Fruit fly (Drosophila melanogaster): ENCODE results near the gene MED31.

MED31 gene

DNA sequence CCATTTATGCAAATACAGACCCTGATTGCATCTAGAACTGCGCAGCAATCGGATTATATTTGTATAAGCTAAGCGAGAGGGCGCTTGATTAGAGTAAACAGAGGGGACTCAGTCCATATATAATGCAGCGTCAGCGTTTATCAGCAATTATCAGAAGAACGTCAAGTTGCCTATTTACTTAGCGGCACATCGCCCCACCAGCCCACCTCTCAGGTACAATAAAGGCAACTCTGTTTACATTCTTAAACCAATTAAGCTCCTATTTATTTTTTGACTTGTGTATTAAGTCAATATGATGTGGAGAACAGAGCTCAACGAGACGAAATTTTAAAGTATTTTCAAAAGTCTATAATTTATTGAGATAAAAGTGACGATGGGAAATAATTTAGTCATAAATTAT is 23.2 kb downstream of the MED31 start (continued):
- TF ChIP-seq Blimp-1 (GFP tag; optimal IDR thresholded peaks at IDR 0.05) (peak; percentile 73), CG11902 (GFP tag; optimal IDR thresholded peaks at IDR 0.05) (peak; percentile 16), Hr4 (GFP tag; optimal IDR thresholded peaks at IDR 0.05) (peak; percentile 23), dac (GFP tag; optimal IDR thresholded peaks at IDR 0.05) (no peak), CG8319 (GFP tag; optimal IDR thresholded peaks at IDR 0.05) (peak; percentile 78), pdm3 (GFP tag; optimal IDR thresholded peaks at IDR 0.05) (peak; percentile 84), lz (GFP tag; optimal IDR thresholded peaks at IDR 0.05) (peak; percentile 78), CG7368 (GFP tag; optimal IDR thresholded peaks at IDR 0.05) (peak; percentile 89), CG6854 (GFP tag; optimal IDR thresholded peaks at IDR 0.05) (peak; percentile 78), CG15336 (GFP tag; IDR thresholded peaks at IDR 0.05) (peak; percentile 31; the same call in 1 of the 2 replicates), CG31627 (GFP tag; optimal IDR thresholded peaks at IDR 0.05) (peak; percentile 75), Sox102F (GFP tag; optimal IDR thresholded peaks at IDR 0.05) (peak; percentile 83), CG8119 (GFP tag; IDR thresholded peaks at IDR 0.05) (peak; percentile 63), net (GFP tag; optimal IDR thresholded peaks at IDR 0.05) (peak; percentile 85), Hr39 (GFP tag; optimal IDR thresholded peaks at IDR 0.05) (peak; percentile 54), Met (GFP tag; optimal IDR thresholded peaks at IDR 0.05) (peak; percentile 82), CG6792 (GFP tag; optimal IDR thresholded peaks at IDR 0.05) (peak; percentile 90), CG9139 (GFP tag; optimal IDR thresholded peaks at IDR 0.05) (peak; percentile 93), spab (GFP tag; optimal IDR thresholded peaks at IDR 0.05) (peak; percentile 88), topi (GFP tag; optimal IDR thresholded peaks at IDR 0.05) (peak; percentile 85), CG6163 (GFP tag; IDR thresholded peaks at IDR 0.05) (peak; percentile 90), CG10669 (GFP tag; optimal IDR thresholded peaks at IDR 0.05) (peak; percentile 89), acj6 (GFP tag; optimal IDR thresholded peaks at IDR 0.05) (peak; percentile 82), OdsH (GFP tag; optimal IDR thresholded peaks at IDR 0.05) (peak; percentile 79), Eip78C (GFP tag) (peak; percentile 97), Gug (GFP tag; IDR thresholded peaks at IDR 0.05) (peak; percentile 50), Ets21C (GFP tag; optimal IDR thresholded peaks at IDR 0.05) (peak; percentile 51), fd59A (GFP tag; optimal IDR thresholded peaks at IDR 0.05) (peak; percentile 77), cyc (GFP tag; optimal IDR thresholded peaks at IDR 0.05) (peak; percentile 58), fd85E (GFP tag; optimal IDR thresholded peaks at IDR 0.05) (peak; percentile 50), svp (GFP tag) (peak; percentile 91), eg (GFP tag; IDR thresholded peaks at IDR 0.05) (peak; percentile 79), CG8632 (GFP tag; optimal IDR thresholded peaks at IDR 0.05) (peak; percentile 92), fkh (GFP tag; optimal IDR thresholded peaks at IDR 0.05) (peak; percentile 95)

dm6 chr3R:4666014-4666652 is 24.4 kb downstream of the MED31 start:
- TF ChIP-seq CG1621 (tag; optimal IDR thresholded peaks at IDR 0.05) (no peak), OdsH (GFP tag; optimal IDR thresholded peaks at IDR 0.05) (no peak), Eip78C (GFP tag) (peak; percentile 22)

DNA sequence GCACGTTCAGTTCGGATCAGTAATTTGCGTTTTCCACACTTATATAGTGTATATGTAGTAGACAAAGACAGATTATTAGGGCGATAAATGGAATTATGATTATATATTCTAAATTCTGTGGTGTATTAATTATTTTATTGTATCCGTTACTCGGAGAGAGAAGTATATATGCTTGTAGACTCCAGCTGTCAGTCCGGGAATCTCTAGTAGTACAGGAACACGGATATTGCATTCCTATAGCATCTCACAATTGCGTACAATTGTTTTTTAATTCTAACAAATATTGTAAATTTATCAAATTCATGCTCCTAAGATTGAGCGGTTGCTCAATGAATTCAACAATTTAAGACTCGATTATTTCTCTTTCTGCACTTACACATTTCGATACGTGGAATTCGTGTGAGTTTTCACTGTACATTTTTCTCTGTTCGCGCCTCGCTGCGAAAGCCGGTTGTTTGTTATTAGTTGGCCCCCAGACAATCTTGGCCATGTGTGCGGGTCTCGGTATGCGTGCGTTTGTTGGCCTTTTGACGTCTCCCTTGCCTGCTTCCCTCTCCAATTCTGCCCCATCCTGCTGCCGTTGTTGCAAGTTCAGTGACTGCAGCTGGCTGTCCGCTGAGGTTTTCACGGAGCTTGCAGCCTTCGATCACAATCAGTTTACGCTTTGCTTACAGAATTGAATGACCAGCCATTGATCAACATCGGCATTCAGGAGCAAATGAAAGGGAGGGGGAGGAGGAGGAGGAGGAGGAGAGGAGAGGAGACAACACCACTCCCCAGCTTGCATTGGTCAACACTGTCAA is 25.8 kb downstream of the MED31 start:
- no peak for TF ChIP-seq CG8632 (GFP tag; optimal IDR thresholded peaks at IDR 0.05)
- no peak for TF ChIP-seq fkh (GFP tag; optimal IDR thresholded peaks at IDR 0.05)
- peak; percentile 31 for TF ChIP-seq Ets96B (tag; optimal IDR thresholded peaks at IDR 0.05)
- peak; percentile 41 for TF ChIP-seq Blimp-1 (GFP tag; optimal IDR thresholded peaks at IDR 0.05)
- TF ChIP-seq CG10631 (GFP tag; optimal IDR thresholded peaks at IDR 0.05): peak; percentile 61
- TF ChIP-seq Met (GFP tag; optimal IDR thresholded peaks at IDR 0.05): peak; percentile 76
- TF ChIP-seq Sox102F (GFP tag; optimal IDR thresholded peaks at IDR 0.05): peak; percentile 58
- no peak for TF ChIP-seq CG9139 (GFP tag; optimal IDR thresholded peaks at IDR 0.05)
- TF ChIP-seq CG4318 (GFP tag; optimal IDR thresholded peaks at IDR 0.05): peak; percentile 71
- TF ChIP-seq Gug (GFP tag; IDR thresholded peaks at IDR 0.05): no peak
- TF ChIP-seq CG6808 (GFP tag; optimal IDR thresholded peaks at IDR 0.05): peak; percentile 55
- TF ChIP-seq ss (GFP tag; optimal IDR thresholded peaks at IDR 0.05): no peak
- TF ChIP-seq CG16779 (tag; optimal IDR thresholded peaks at IDR 0.05): no peak
- no peak for TF ChIP-seq CG7368 (GFP tag; optimal IDR thresholded peaks at IDR 0.05)
- peak; percentile 57 for TF ChIP-seq Ets21C (GFP tag; optimal IDR thresholded peaks at IDR 0.05)
- TF ChIP-seq Sox14 (GFP tag; optimal IDR thresholded peaks at IDR 0.05): peak; percentile 62
- no peak for TF ChIP-seq CG8319 (GFP tag; optimal IDR thresholded peaks at IDR 0.05)
- TF ChIP-seq CG6276 (GFP tag; optimal IDR thresholded peaks at IDR 0.05): peak; percentile 65
- TF ChIP-seq achi (GFP tag; optimal IDR thresholded peaks at IDR 0.05): peak; percentile 61
- TF ChIP-seq Hr39 (GFP tag; optimal IDR thresholded peaks at IDR 0.05): peak; percentile 59
- peak; percentile 72 for TF ChIP-seq Hr4 (GFP tag; optimal IDR thresholded peaks at IDR 0.05)
- peak; percentile 54 for TF ChIP-seq CG34406 (GFP tag; optimal IDR thresholded peaks at IDR 0.05)
- peak; percentile 66 for TF ChIP-seq cyc (GFP tag; optimal IDR thresholded peaks at IDR 0.05)
- TF ChIP-seq net (GFP tag; optimal IDR thresholded peaks at IDR 0.05): peak; percentile 60

Data from whole organism, prepupa.